Fruit fly (Drosophila melanogaster) whole organism, embryonic: Measurements from ENCODE around the gene CG42869.

Experiments used
- Atf3 ChIP-seq: fragments of 200-800 bp; sonication (Bioruptor generic); optimal IDR thresholded peaks from 3 replicates; lab custom pipeline; 2016; ENCODE audit warnings: missing biosample characterization, missing genetic modification characterization
- CG11560 ChIP-seq: fragments of 200-800 bp; sonication (Bioruptor generic); IDR thresholded peaks from 3 replicates; pipeline ENCODE4 v1.3.6; 2022; ENCODE audit warnings: missing biosample characterization, missing genetic modification characterization
- CG12104 ChIP-seq: fragments of 200-800 bp; sonication (Bioruptor generic); optimal IDR thresholded peaks from 3 replicates; lab custom pipeline; 2016; ENCODE audit warnings: missing biosample characterization, missing genetic modification characterization
- CG13775 ChIP-seq: fragments of 200-800 bp; sonication (Bioruptor generic); optimal IDR thresholded peaks from 3 replicates; lab custom pipeline; 2017; ENCODE audit warnings: missing biosample characterization, mild to moderate bottlenecking, missing genetic modification characterization
- CG14710 ChIP-seq: fragments of 200-800 bp; sonication (Bioruptor generic); optimal IDR thresholded peaks from 3 replicates; lab custom pipeline; 2019; ENCODE audit warnings: missing biosample characterization, mild to moderate bottlenecking, missing genetic modification characterization, moderate library complexity
- CG14860 ChIP-seq: fragments of 200-800 bp; sonication (Bioruptor generic); IDR thresholded peaks from 3 replicates; pipeline ENCODE4 v1.3.6; 2022; ENCODE audit warnings: missing biosample characterization, missing genetic modification characterization; ENCODE audit not compliant: partially characterized antibody
- CG1602 ChIP-seq: fragments of 200-800 bp; sonication (Bioruptor generic); optimal IDR thresholded peaks from 3 replicates; lab custom pipeline; 2016; ENCODE audit warnings: missing biosample characterization, missing genetic modification characterization
- CG1603 ChIP-seq: fragments of 200-800 bp; sonication (Bioruptor generic); optimal IDR thresholded peaks from 2 replicates; lab custom pipeline; 2019; ENCODE audit warnings: missing biosample characterization, mild to moderate bottlenecking, missing genetic modification characterization, moderate library complexity
- CG18599 ChIP-seq: fragments of 200-800 bp; sonication (Bioruptor generic); optimal IDR thresholded peaks from 3 replicates; lab custom pipeline; 2017; ENCODE audit warnings: missing biosample characterization, missing genetic modification characterization, mild to moderate bottlenecking, moderate library complexity, missing genetic modification reagents
- CG32767 ChIP-seq: fragments of 200-800 bp; sonication (Bioruptor generic); IDR thresholded peaks from 2 replicates; pipeline ENCODE4 v1.3.6; 2022; ENCODE audit warnings: missing biosample characterization, missing genetic modification characterization
- CG34224 ChIP-seq: fragments of 200-800 bp; sonication (Bioruptor generic); IDR thresholded peaks from 3 replicates; pipeline ENCODE4 v1.3.6; 2022; ENCODE audit warnings: missing biosample characterization, missing genetic modification characterization; ENCODE audit not compliant: partially characterized antibody
- CG3838 ChIP-seq: fragments of 200-800 bp; sonication (Bioruptor generic); optimal IDR thresholded peaks from 3 replicates; lab custom pipeline; 2016; ENCODE audit warnings: missing biosample characterization, missing genetic modification characterization
- CG4282 ChIP-seq: fragments of 200-800 bp; sonication (Bioruptor generic); optimal IDR thresholded peaks from 2 replicates; lab custom pipeline; 2016; ENCODE audit warnings: missing biosample characterization, missing genetic modification characterization
- CG4424 ChIP-seq: fragments of 200-800 bp; sonication (Bioruptor generic); optimal IDR thresholded peaks from 3 replicates; lab custom pipeline; 2016; ENCODE audit warnings: missing biosample characterization, missing genetic modification characterization
- CG7271 ChIP-seq: fragments of 200-800 bp; sonication (Bioruptor generic); optimal IDR thresholded peaks from 2 replicates; lab custom pipeline; 2018; ENCODE audit warnings: missing biosample characterization, mild to moderate bottlenecking, missing genetic modification characterization, moderate library complexity
- CG9437 ChIP-seq: fragments of 200-800 bp; sonication (Bioruptor generic); optimal IDR thresholded peaks from 2 replicates; lab custom pipeline; 2018; ENCODE audit warnings: missing biosample characterization, mild to moderate bottlenecking, missing genetic modification characterization
- CG9609 ChIP-seq: fragments of 200-800 bp; sonication (Bioruptor generic); optimal IDR thresholded peaks from 3 replicates; lab custom pipeline; 2016; ENCODE audit warnings: missing biosample characterization, missing genetic modification characterization
- Camta ChIP-seq: fragments of 200-800 bp; sonication (Bioruptor generic); optimal IDR thresholded peaks from 2 replicates; lab custom pipeline; 2016; ENCODE audit warnings: missing biosample characterization, missing genetic modification characterization
- Chrac-16 ChIP-seq: fragments of 200-800 bp; sonication (Bioruptor generic); optimal IDR thresholded peaks from 3 replicates; lab custom pipeline; 2016; ENCODE audit warnings: missing biosample characterization, missing genetic modification characterization
- D ChIP-seq, 2 experiments: fragments of 200-800 bp in 1 of 2; fragments of >200 bp in 1 of 2; sonication (Bioruptor generic) in 1 of 2; optimal IDR thresholded peaks; 2 replicates in 1 of 2; 3 replicates in 1 of 2; lab custom pipeline; 2017; ENCODE audit warnings: mild to moderate bottlenecking in 1 of 2, missing biosample characterization in 1 of 2, missing genetic modification characterization in 1 of 2, missing genetic modification reagents in 1 of 2
- Dip2 ChIP-seq: fragments of 200-800 bp; sonication (Bioruptor generic); IDR thresholded peaks from 2 replicates; pipeline ENCODE4 v1.3.6; 2022; ENCODE audit warnings: missing biosample characterization, missing genetic modification characterization
- ERR ChIP-seq: fragments of 200-800 bp; sonication (Bioruptor generic); optimal IDR thresholded peaks from 2 replicates; lab custom pipeline; 2016; ENCODE audit warnings: missing biosample characterization, missing genetic modification characterization
- Ets65A ChIP-seq: fragments of 200-800 bp; sonication (Bioruptor generic); peaks from one replicate; lab custom pipeline; 2016; ENCODE audit warnings: missing biosample characterization, missing genetic modification characterization
- H2.0 ChIP-seq: fragments of 200-800 bp; sonication (Bioruptor generic); IDR thresholded peaks from 2 replicates; pipeline ENCODE4 v1.3.6; 2022; ENCODE audit warnings: missing biosample characterization, missing genetic modification characterization
- Hr51 ChIP-seq, 2 experiments: fragments of 200-800 bp; sonication (Bioruptor generic); optimal IDR thresholded peaks; 2 replicates in 1 of 2; 3 replicates in 1 of 2; lab custom pipeline; 2016 to 2018; ENCODE audit warnings: missing biosample characterization in 2 of 2, missing genetic modification characterization in 2 of 2, mild to moderate bottlenecking in 1 of 2, moderate library complexity in 1 of 2
- Hsf ChIP-seq: fragments of 200-800 bp; sonication (Bioruptor generic); optimal IDR thresholded peaks from 3 replicates; lab custom pipeline; 2016; ENCODE audit warnings: missing biosample characterization, missing genetic modification characterization
- MESR4 ChIP-seq: fragments of 200-800 bp; sonication (Bioruptor generic); optimal IDR thresholded peaks from 2 replicates; lab custom pipeline; 2018; ENCODE audit warnings: missing biosample characterization, mild to moderate bottlenecking, missing genetic modification characterization, moderate library complexity
- Mes4 ChIP-seq: fragments of 200-800 bp; sonication (Bioruptor generic); optimal IDR thresholded peaks from 2 replicates; lab custom pipeline; 2016; ENCODE audit warnings: missing biosample characterization, missing genetic modification characterization
- Opbp ChIP-seq: fragments of 200-800 bp; sonication (Bioruptor generic); IDR thresholded peaks from 3 replicates; pipeline ENCODE4 v1.3.6; 2022; ENCODE audit warnings: missing biosample characterization, missing genetic modification characterization; ENCODE audit not compliant: partially characterized antibody
- Scr ChIP-seq: fragments of 200-800 bp; sonication (Bioruptor generic); IDR thresholded peaks from 2 replicates; pipeline ENCODE4 v1.3.6; 2022; ENCODE audit warnings: missing biosample characterization, missing genetic modification characterization; ENCODE audit not compliant: partially characterized antibody
- Taf1 ChIP-seq: fragments of 200-800 bp; sonication (Bioruptor generic); IDR thresholded peaks from 2 replicates; pipeline ENCODE4 v1.3.6; 2022; ENCODE audit warnings: missing biosample characterization, missing genetic modification characterization
- Usf ChIP-seq: fragments of 200-800 bp; sonication (Bioruptor generic); optimal IDR thresholded peaks from 2 replicates; lab custom pipeline; 2017; ENCODE audit warnings: missing genotype, missing biosample characterization, missing genetic modification characterization
- Vsx1 ChIP-seq: fragments of 200-800 bp; sonication (Bioruptor generic); optimal IDR thresholded peaks from 2 replicates; lab custom pipeline; 2017; ENCODE audit warnings: missing biosample characterization, mild to moderate bottlenecking, missing genetic modification characterization, missing genetic modification reagents
- ab ChIP-seq: fragments of 200-800 bp; sonication (Bioruptor generic); optimal IDR thresholded peaks from 2 replicates; lab custom pipeline; 2016; ENCODE audit warnings: missing biosample characterization, missing genetic modification characterization
- cas ChIP-seq: fragments of 200-800 bp; sonication (Bioruptor generic); IDR thresholded peaks from 2 replicates; pipeline ENCODE4 v1.3.6; 2022; ENCODE audit warnings: missing biosample characterization, missing genetic modification characterization
- cato ChIP-seq: fragments of 200-800 bp; sonication (Bioruptor generic); optimal IDR thresholded peaks from 2 replicates; lab custom pipeline; 2016; ENCODE audit warnings: missing biosample characterization, missing genetic modification characterization, borderline replicate concordance
- cg ChIP-seq: fragments of 200-800 bp; sonication (Bioruptor generic); optimal IDR thresholded peaks from 3 replicates; lab custom pipeline; 2019; ENCODE audit warnings: missing biosample characterization, mild to moderate bottlenecking, missing genetic modification characterization, moderate library complexity
- crp ChIP-seq, 2 experiments: fragments of 200-800 bp; sonication (Bioruptor generic); optimal IDR thresholded peaks; 2 replicates in 1 of 2; 3 replicates in 1 of 2; lab custom pipeline; 2017; ENCODE audit warnings: missing biosample characterization in 2 of 2, missing genetic modification characterization in 2 of 2, mild to moderate bottlenecking in 1 of 2, moderate library complexity in 1 of 2
- kah ChIP-seq: fragments of 200-800 bp; sonication (Bioruptor generic); optimal IDR thresholded peaks from 2 replicates; lab custom pipeline; 2018; ENCODE audit warnings: missing biosample characterization, mild to moderate bottlenecking, missing genetic modification characterization
- klu ChIP-seq: fragments of 200-800 bp; sonication (Bioruptor generic); IDR thresholded peaks from 2 replicates; pipeline ENCODE4 v1.3.6; 2022; ENCODE audit warnings: missing biosample characterization, missing genetic modification characterization
- lilli ChIP-seq: fragments of 200-800 bp; sonication (Bioruptor generic); optimal IDR thresholded peaks from 3 replicates; lab custom pipeline; 2016; ENCODE audit warnings: missing biosample characterization, missing genetic modification characterization
- lola ChIP-seq, 3 experiments: fragments of >200 bp in 2 of 3; fragments of 200-800 bp in 1 of 3; sonication (Bioruptor generic) in 1 of 3; optimal IDR thresholded peaks; 2 replicates each; lab custom pipeline; 2017 to 2019; ENCODE audit warnings: missing biosample characterization in 3 of 3, missing genetic modification characterization in 3 of 3, mild to moderate bottlenecking in 1 of 3, moderate library complexity in 1 of 3
- nau ChIP-seq: fragments of 200-800 bp; sonication (Bioruptor generic); optimal IDR thresholded peaks from 3 replicates; lab custom pipeline; 2017; ENCODE audit warnings: missing biosample characterization, mild to moderate bottlenecking, missing genetic modification characterization, missing genetic modification reagents
- nom ChIP-seq: fragments of 200-800 bp; sonication (Bioruptor generic); optimal IDR thresholded peaks from 2 replicates; lab custom pipeline; 2017; ENCODE audit warnings: missing biosample characterization, missing genetic modification characterization, mild to moderate bottlenecking, moderate library complexity, missing genetic modification reagents
- phol ChIP-seq: fragments of 200-800 bp; sonication (Bioruptor generic); optimal IDR thresholded peaks from 3 replicates; lab custom pipeline; 2018; ENCODE audit warnings: missing biosample characterization, mild to moderate bottlenecking, missing genetic modification characterization, moderate library complexity
- ranshi ChIP-seq: fragments of 200-800 bp; sonication (Bioruptor generic); IDR thresholded peaks from 2 replicates; pipeline ENCODE4 v1.3.6; 2022; ENCODE audit warnings: missing biosample characterization, missing genetic modification characterization
- scrt ChIP-seq: fragments of 200-800 bp; sonication (Bioruptor generic); optimal IDR thresholded peaks from 2 replicates; lab custom pipeline; 2018; ENCODE audit warnings: missing biosample characterization, mild to moderate bottlenecking, missing genetic modification characterization, moderate library complexity
- sna ChIP-seq: fragments of 200-800 bp; sonication (Bioruptor generic); IDR thresholded peaks from 2 replicates; pipeline ENCODE4 v1.3.6; 2022; ENCODE audit warnings: missing biosample characterization, missing genetic modification characterization; ENCODE audit not compliant: partially characterized antibody
- ssp ChIP-seq: fragments of 200-800 bp; sonication (Bioruptor generic); IDR thresholded peaks from 2 replicates; pipeline ENCODE4 v1.3.6; 2022; ENCODE audit warnings: missing biosample characterization, missing genetic modification characterization

Gene CG42869

DNA sequence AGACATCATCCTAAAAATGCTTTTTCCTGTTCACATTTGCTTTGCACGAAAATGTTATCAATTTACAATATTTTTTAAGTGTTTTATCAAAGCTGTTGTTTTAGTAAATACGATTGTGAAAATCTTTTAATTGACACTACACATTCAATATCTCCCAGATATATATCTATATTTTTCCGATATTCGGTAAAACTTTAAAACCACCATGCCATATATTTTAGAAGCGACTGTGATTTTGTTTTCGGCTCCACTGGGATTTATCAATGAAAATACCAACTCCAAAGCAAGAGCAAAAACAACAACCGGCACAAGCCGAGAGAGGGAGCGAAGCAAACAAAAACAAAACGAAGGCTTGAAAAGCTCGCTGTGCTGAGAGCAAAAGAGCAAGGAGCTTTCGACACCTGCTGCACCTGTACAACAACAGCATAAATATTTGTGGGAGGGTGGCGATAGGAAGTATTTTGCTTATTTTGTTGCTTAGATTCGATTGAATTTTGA, 16.7 kb downstream of the CG42869 start (continued):
- no peak for TF ChIP-seq Mes4 (GFP tag; lab: Kevin White, UChicago)
- no peak for TF ChIP-seq CG18599
- TF ChIP-seq cato (GFP tag; lab: Kevin White, UChicago) = no peak
- 0 out of 2 replicates have a peak, but pooled peaks have one; percentile 34 for TF ChIP-seq H2.0 (GFP tag; lab: Robert Waterston, UW)
- peak; percentile 24 for TF ChIP-seq Chrac-16 (GFP tag; lab: Kevin White, UChicago)
- TF ChIP-seq CG1603 (tag; lab: Kevin White, UChicago) = peak; percentile 8
- peak; percentile 26 for TF ChIP-seq CG4424
- no peak for TF ChIP-seq CG4282
- TF ChIP-seq ERR (GFP tag; lab: Kevin White, UChicago) = no peak
- TF ChIP-seq Hr51 (GFP tag; optimal IDR thresholded peaks at IDR 0.05; lab: Kevin White, UChicago) = peak in 1 of 2 experiments; percentile 78
- TF ChIP-seq CG9437 (GFP tag; lab: Kevin White, UChicago) = peak; percentile 45
- TF ChIP-seq lilli (GFP tag; lab: Kevin White, UChicago) = peak; percentile 56
- no peak for TF ChIP-seq CG14860
- no peak for TF ChIP-seq cas (GFP tag; lab: Robert Waterston, UW)
- TF ChIP-seq nom (GFP tag; lab: Kevin White, UChicago) = peak; percentile 66
- no peak for TF ChIP-seq CG12104
- no peak for TF ChIP-seq Opbp (GFP tag; lab: Robert Waterston, UW)
- TF ChIP-seq Taf1 (GFP tag; lab: Robert Waterston, UW) = no peak
- no peak for TF ChIP-seq Atf3 (GFP tag; lab: Kevin White, UChicago)
- no peak for TF ChIP-seq kah (GFP tag; lab: Kevin White, UChicago)
- no peak for TF ChIP-seq ssp (GFP tag; lab: Robert Waterston, UW)
- peak; percentile 3 for TF ChIP-seq CG13775
- peak; percentile 4 for TF ChIP-seq CG1602 (GFP tag; lab: Kevin White, UChicago)
- peak in 1 of 3 experiments; percentile 20 for TF ChIP-seq lola (GFP tag; optimal IDR thresholded peaks at IDR 0.05; lab: Kevin White, UChicago)
- TF ChIP-seq CG34224 (GFP tag; lab: Robert Waterston, UW) = no peak
- TF ChIP-seq MESR4 (GFP tag; lab: Kevin White, UChicago) = no peak
- no peak for TF ChIP-seq D (optimal IDR thresholded peaks at IDR 0.05; lab: Kevin White, UChicago)
- no peak for TF ChIP-seq D (GFP tag; optimal IDR thresholded peaks at IDR 0.05; lab: Kevin White, UChicago)
- peak; percentile 47 for TF ChIP-seq ranshi (GFP tag; lab: Robert Waterston, UW)
- no peak for TF ChIP-seq CG7271 (tag; lab: Kevin White, UChicago)
- TF ChIP-seq klu (GFP tag; lab: Robert Waterston, UW) = no peak
- TF ChIP-seq CG14710 (tag; lab: Kevin White, UChicago) = no peak
- no peak for TF ChIP-seq Usf (GFP tag; lab: Kevin White, UChicago)
- no peak for TF ChIP-seq cg (GFP tag; lab: Kevin White, UChicago)
- no peak for TF ChIP-seq CG11560 (tag; lab: Robert Waterston, UW)
- TF ChIP-seq CG32767 (GFP tag; lab: Robert Waterston, UW) = no peak
- TF ChIP-seq Dip2 (GFP tag; lab: Robert Waterston, UW) = no peak
- TF ChIP-seq sna = no peak
- TF ChIP-seq CG9609 = no peak
- TF ChIP-seq nau (GFP tag; lab: Kevin White, UChicago) = peak; percentile 54
- TF ChIP-seq Ets65A (GFP tag; lab: Kevin White, UChicago) = no peak
- peak in 1 of 2 experiments; percentile 30 for TF ChIP-seq crp (GFP tag; optimal IDR thresholded peaks at IDR 0.05; lab: Kevin White, UChicago)
- no peak for TF ChIP-seq scrt (GFP tag; lab: Kevin White, UChicago)
- no peak for TF ChIP-seq Vsx1 (GFP tag; lab: Kevin White, UChicago)
- TF ChIP-seq Hsf (GFP tag; lab: Kevin White, UChicago) = peak; percentile 23
- no peak for TF ChIP-seq Camta (GFP tag; lab: Kevin White, UChicago)
- peak; percentile 58 for TF ChIP-seq phol
- no peak for TF ChIP-seq CG3838
- TF ChIP-seq ab (GFP tag; lab: Kevin White, UChicago) = no peak
- TF ChIP-seq Scr = no peak
